Fruit fly (Drosophila melanogaster): ENCODE results near the gene CecC.

Gene CecC

DNA sequence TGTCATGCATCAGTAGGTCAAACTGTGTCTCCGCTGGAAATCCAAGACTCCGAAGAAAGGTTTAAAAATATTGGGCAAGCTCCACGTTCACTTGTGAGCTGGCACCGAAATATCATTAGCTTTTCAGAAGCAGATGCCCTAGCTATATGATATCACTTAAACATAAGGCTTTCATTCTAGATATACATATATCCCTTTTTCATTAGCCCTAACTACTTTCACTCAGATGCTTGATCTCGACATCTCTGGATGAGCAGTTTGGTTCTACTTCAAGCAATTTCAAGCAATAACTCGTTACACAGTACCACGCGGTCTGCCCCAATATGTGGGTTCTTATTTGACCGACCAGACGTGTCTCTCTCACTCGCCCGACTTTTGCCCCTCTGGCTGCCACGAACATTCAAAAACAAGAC is 24.8 kb upstream of the CecC start (continued):
- no peak for TF ChIP-seq unc-4 (GFP tag; IDR thresholded peaks at IDR 0.05; ENCODE audit: partially characterized antibody)
- peak; percentile 21 for TF ChIP-seq Ets97D (GFP tag; optimal IDR thresholded peaks at IDR 0.05)
- TF ChIP-seq NC2α (GFP tag; optimal IDR thresholded peaks at IDR 0.05): no peak
- TF ChIP-seq CG9817 (tag; optimal IDR thresholded peaks at IDR 0.05): no peak
- TF ChIP-seq Hr78 (GFP tag; optimal IDR thresholded peaks at IDR 0.05): peak in 1 of 2 experiments; percentile 33
- peak; percentile 37 for TF ChIP-seq CG12219 (GFP tag; optimal IDR thresholded peaks at IDR 0.05)
- no peak for TF ChIP-seq ranshi (GFP tag; IDR thresholded peaks at IDR 0.05)
- TF ChIP-seq Pdp1 (GFP tag; optimal IDR thresholded peaks at IDR 0.05): peak; percentile 45 to 65
- no peak for TF ChIP-seq mld (GFP tag; IDR thresholded peaks at IDR 0.05; ENCODE audit: partially characterized antibody)
- TF ChIP-seq CG6765 (GFP tag; optimal IDR thresholded peaks at IDR 0.05): no peak
- TF ChIP-seq CG8290 (GFP tag; optimal IDR thresholded peaks at IDR 0.05): no peak
- TF ChIP-seq CG8290 (tag; optimal IDR thresholded peaks at IDR 0.05): no peak
- TF ChIP-seq lbe (GFP tag; optimal IDR thresholded peaks at IDR 0.05): no peak
- peak; percentile 56 for TF ChIP-seq bcd (GFP tag; optimal IDR thresholded peaks at IDR 0.05)
- peak; percentile 83 for TF ChIP-seq nmo (GFP tag; optimal IDR thresholded peaks at IDR 0.05)
- no peak for TF ChIP-seq CG12236 (GFP tag; optimal IDR thresholded peaks at IDR 0.05)
- peak; percentile 45 for TF ChIP-seq CG13424 (tag; optimal IDR thresholded peaks at IDR 0.05)
- TF ChIP-seq gsb-n (tag; optimal IDR thresholded peaks at IDR 0.05): peak; percentile 27
- TF ChIP-seq trem (tag; optimal IDR thresholded peaks at IDR 0.05): no peak
- TF ChIP-seq rib (GFP tag; IDR thresholded peaks at IDR 0.05): no peak
- TF ChIP-seq sisA (GFP tag; IDR thresholded peaks at IDR 0.05): no peak
- TF ChIP-seq CG14710 (tag; optimal IDR thresholded peaks at IDR 0.05): no peak
- peak; percentile 19 for TF ChIP-seq CHES-1-like (GFP tag; optimal IDR thresholded peaks at IDR 0.05)
- peak; percentile 29; the same call in 1 of the 2 replicates for TF ChIP-seq Drgx (GFP tag; IDR thresholded peaks at IDR 0.05)
- peak in 1 of 2 experiments; percentile 22 for TF ChIP-seq Eip74EF (GFP tag; optimal IDR thresholded peaks at IDR 0.05)
- TF ChIP-seq CG4282 (GFP tag; optimal IDR thresholded peaks at IDR 0.05): no peak
- peak; percentile 92 for TF ChIP-seq Med (GFP tag)
- TF ChIP-seq CG10959 (GFP tag; IDR thresholded peaks at IDR 0.05): no peak
- no peak for TF ChIP-seq ERR (GFP tag; optimal IDR thresholded peaks at IDR 0.05)
- TF ChIP-seq MESR4 (GFP tag; optimal IDR thresholded peaks at IDR 0.05): no peak
- TF ChIP-seq CG3163 (GFP tag; optimal IDR thresholded peaks at IDR 0.05): no peak
- no peak for TF ChIP-seq CG6689 (GFP tag; IDR thresholded peaks at IDR 0.05)
- no peak for TF ChIP-seq Asciz (GFP tag; optimal IDR thresholded peaks at IDR 0.05)
- TF ChIP-seq dm (GFP tag; optimal IDR thresholded peaks at IDR 0.05): peak; percentile 19
- TF ChIP-seq en (GFP tag; optimal IDR thresholded peaks at IDR 0.05): no peak
- TF ChIP-seq CG1529 (GFP tag; optimal IDR thresholded peaks at IDR 0.05): peak; percentile 40
- TF ChIP-seq pum (GFP tag; optimal IDR thresholded peaks at IDR 0.05): peak; percentile 29
- peak; percentile 69 for TF ChIP-seq Oli (tag; optimal IDR thresholded peaks at IDR 0.05)
- TF ChIP-seq Dll (GFP tag; IDR thresholded peaks at IDR 0.05; ENCODE audit: partially characterized antibody): no peak
- TF ChIP-seq Kr (GFP tag; optimal IDR thresholded peaks at IDR 0.05): no peak
- TF ChIP-seq unpg (GFP tag; optimal IDR thresholded peaks at IDR 0.05): peak; percentile 4
- no peak for TF ChIP-seq CG11247 (GFP tag; IDR thresholded peaks at IDR 0.05)
- TF ChIP-seq sqz (GFP tag; optimal IDR thresholded peaks at IDR 0.05): no peak
- TF ChIP-seq CG17912 (GFP tag; optimal IDR thresholded peaks at IDR 0.05): no peak
- TF ChIP-seq CG5245 (GFP tag; optimal IDR thresholded peaks at IDR 0.05): no peak
- no peak for TF ChIP-seq Neu2 (GFP tag; optimal IDR thresholded peaks at IDR 0.05; ENCODE audit: borderline replicate concordance)
- TF ChIP-seq Lpt (GFP tag; optimal IDR thresholded peaks at IDR 0.05): no peak
- TF ChIP-seq Tbp (GFP tag; optimal IDR thresholded peaks at IDR 0.05): no peak
- TF ChIP-seq pho (GFP tag; optimal IDR thresholded peaks at IDR 0.05): peak; percentile 43
- TF ChIP-seq CG10321 (GFP tag; IDR thresholded peaks at IDR 0.05): no peak
- TF ChIP-seq CG9932 (GFP tag; IDR thresholded peaks at IDR 0.05): 0 out of 2 replicates have a peak, but pooled peaks have one; percentile 1

Data from whole organism, embryonic.